Worm (Caenorhabditis elegans) whole organism, midembryonic: ENCODE measurements around the gene jmjd-3.3.

ENCODE experiments used
- cog-1 ChIP-seq: sonication (generic microtip); optimal IDR thresholded peaks from 2 replicates; lab custom pipeline; 2016; ENCODE audit warnings: missing genetic modification characterization, missing compliant biosample characterization
- med-1 ChIP-seq: sonication (generic microtip); optimal IDR thresholded peaks from 2 replicates; lab custom pipeline; 2017; ENCODE audit warnings: missing genetic modification characterization, mild to moderate bottlenecking, missing compliant biosample characterization, antibody characterized with exemption, missing genetic modification reagents; ENCODE audit not compliant: insufficient read depth
- tab-1 ChIP-seq: fragments of 200-800 bp; sonication (Bioruptor generic); IDR thresholded peaks from 2 replicates; pipeline ENCODE4 v1.3.6; 2022; ENCODE audit warnings: missing genetic modification characterization, missing compliant biosample characterization
- ztf-29 ChIP-seq: fragments of 200-800 bp; sonication (Bioruptor generic); IDR thresholded peaks from 2 replicates; pipeline ENCODE4 v1.3.6; 2022; ENCODE audit warnings: missing genetic modification reagents, missing genetic modification characterization, missing compliant biosample characterization

ce11 chrX:13417479-13417878, 18.7 kb upstream of the jmjd-3.3 start:
- TF ChIP-seq ztf-29 (GFP tag; lab: Robert Waterston, UW) (no peak), med-1 (no peak), tab-1 (GFP tag; lab: Robert Waterston, UW) (no peak), cog-1 (no peak)
